Worm (Caenorhabditis elegans): ENCODE results near the gene sma-4.

DNA sequence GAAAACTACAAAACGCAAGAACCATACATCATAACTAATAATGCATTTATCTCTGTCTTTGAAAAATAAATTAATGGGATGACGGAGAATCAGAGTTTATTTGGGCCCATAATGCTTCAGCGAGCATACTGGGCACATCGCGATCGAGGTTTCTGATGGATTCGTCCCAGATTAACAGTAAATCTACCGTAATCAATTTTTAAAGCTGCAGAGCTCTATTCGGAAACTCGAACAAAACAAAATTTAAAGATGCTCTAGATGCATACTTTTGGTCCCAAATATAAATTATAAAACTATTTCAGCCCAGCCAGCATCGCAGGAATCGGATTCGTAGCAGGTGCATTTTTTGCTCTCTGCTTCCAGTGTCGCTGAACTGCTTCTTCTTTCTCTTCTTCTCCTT, 12.0 kb downstream of the sma-4 start:
- TF ChIP-seq skn-1 (tag; optimal IDR thresholded peaks at IDR 0.05) (no peak), egl-13 (tag; optimal IDR thresholded peaks at IDR 0.05) (no peak), nhr-11 (tag; optimal IDR thresholded peaks at IDR 0.05) (no peak), tlp-1 (tag; optimal IDR thresholded peaks at IDR 0.05) (no peak), pqm-1 (tag; optimal IDR thresholded peaks at IDR 0.05) (no peak), snpc-4 (tag; optimal IDR thresholded peaks at IDR 0.05) (no peak)
